Worm (Caenorhabditis elegans) whole organism, young adult: ENCODE results near the gene F35D2.3.

Source experiments
- F10E7.11 ChIP-seq: sonication (generic microtip); optimal IDR thresholded peaks from 2 replicates; lab custom pipeline; 2017; ENCODE audit warnings: mild to moderate bottlenecking, missing genetic modification characterization, moderate library complexity, missing compliant biosample characterization
- Y56A3A.18 ChIP-seq: fragments of 200-800 bp; sonication (Bioruptor generic); IDR thresholded peaks from 2 replicates; pipeline ENCODE4 v1.3.6; 2022; ENCODE audit warnings: missing genetic modification reagents, missing genetic modification characterization, missing compliant biosample characterization
- rcor-1 ChIP-seq: fragments of 200-800 bp; sonication (Bioruptor generic); IDR thresholded peaks from 2 replicates; pipeline ENCODE4 v1.3.6; 2022; ENCODE audit warnings: missing genetic modification reagents, missing genetic modification characterization, missing compliant biosample characterization
- tbx-9 ChIP-seq: sonication (generic microtip); optimal IDR thresholded peaks from 2 replicates; lab custom pipeline; 2016; ENCODE audit warnings: borderline replicate concordance, missing genetic modification characterization, inconsistent platforms, missing compliant biosample characterization
- ztf-28 ChIP-seq: fragments of 200-800 bp; sonication (Bioruptor generic); IDR thresholded peaks from 2 replicates; pipeline ENCODE4 v1.3.6; 2022; ENCODE audit warnings: missing genetic modification reagents, missing genetic modification characterization, missing compliant biosample characterization

- TF ChIP-seq tbx-9 (tag; lab: Kevin White, UChicago) (no peak), ztf-28 (GFP tag; lab: Robert Waterston, UW) (no peak), F10E7.11 (tag; lab: Kevin White, UChicago) (no peak), rcor-1 (no peak), Y56A3A.18 (GFP tag; lab: Robert Waterston, UW) (no peak)
Measured at ce11 chrII:7605306-7605705, 34.9 kb downstream of the F35D2.3 start, which contains the start of gene osm-8.
